Worm (Caenorhabditis elegans) whole organism, L4 larva: ENCODE results near the gene D2023.4.

Experiments used
- F10B5.3 ChIP-seq: sonication (generic microtip); optimal IDR thresholded peaks from 2 replicates; lab custom pipeline; 2016; ENCODE audit warnings: mild to moderate bottlenecking, missing genetic modification characterization, missing compliant biosample characterization
- F26F4.8 ChIP-seq: fragments of 200-800 bp; sonication (Bioruptor generic); conservative IDR thresholded peaks from 2 replicates; pipeline ENCODE4 v1.3.6; 2022; ENCODE audit warnings: missing genetic modification characterization, missing compliant biosample characterization
- F37D6.2 ChIP-seq: sonication (generic microtip); optimal IDR thresholded peaks from 2 replicates; lab custom pipeline; 2016; ENCODE audit warnings: mild to moderate bottlenecking, missing genetic modification characterization, missing compliant biosample characterization
- F44E2.7 ChIP-seq: fragments of 200-800 bp; sonication (Bioruptor generic); IDR thresholded peaks from 2 replicates; pipeline ENCODE4 v2.1.2; 2022; ENCODE audit warnings: missing genetic modification characterization, missing compliant biosample characterization
- T20F7.1 ChIP-seq: fragments of 200-800 bp; sonication (Bioruptor generic); optimal IDR thresholded peaks from 2 replicates; lab custom pipeline; 2018; ENCODE audit warnings: mild to moderate bottlenecking, missing genetic modification characterization, missing compliant biosample characterization
- Y48G9A.11 ChIP-seq: fragments of 200-800 bp; sonication (Bioruptor generic); IDR thresholded peaks from 2 replicates; pipeline ENCODE4 v1.3.6; 2022; ENCODE audit warnings: missing genetic modification reagents, missing genetic modification characterization, missing compliant biosample characterization
- Y75B8A.6 ChIP-seq: fragments of 200-800 bp; sonication (Bioruptor generic); IDR thresholded peaks from 2 replicates; pipeline ENCODE4 v1.3.6; 2022; ENCODE audit warnings: missing genetic modification reagents, missing genetic modification characterization, missing compliant biosample characterization
- ZK546.5 ChIP-seq, 2 experiments: sonication (generic microtip); optimal IDR thresholded peaks; 2 replicates each; lab custom pipeline; 2017; ENCODE audit warnings: missing biosample characterization in 2 of 2, missing genetic modification characterization in 2 of 2
- aha-1 ChIP-seq: fragments of 150-350 bp; peaks from one replicate; lab custom pipeline; 2014; ENCODE audit warnings: missing biosample characterization, missing genetic modification characterization
- arid-1 ChIP-seq: fragments of 200-800 bp; sonication (Bioruptor generic); conservative IDR thresholded peaks from 2 replicates; pipeline ENCODE4 v1.3.6; 2022; ENCODE audit warnings: missing genetic modification reagents, missing genetic modification characterization, missing compliant biosample characterization
- ceh-20 ChIP-seq: fragments of 200-800 bp; sonication (Bioruptor generic); IDR thresholded peaks from 2 replicates; pipeline ENCODE4 v1.3.6; 2022; ENCODE audit warnings: missing genetic modification reagents, missing genetic modification characterization, missing compliant biosample characterization
- ceh-44 ChIP-seq: fragments of 200-800 bp; sonication (Bioruptor generic); IDR thresholded peaks from 2 replicates; pipeline ENCODE4 v1.3.6; 2022; ENCODE audit warnings: missing genetic modification reagents, missing genetic modification characterization, missing compliant biosample characterization
- daf-12 ChIP-seq: fragments of 150-350 bp; optimal IDR thresholded peaks from 2 replicates; lab custom pipeline; 2014; ENCODE audit warnings: missing biosample characterization, missing genetic modification reagents, missing genetic modification characterization
- daf-16 ChIP-seq, 3 experiments: sonication (generic microtip); optimal IDR thresholded peaks; 2 replicates each; lab custom pipeline; 2016 to 2017; ENCODE audit warnings: missing genetic modification characterization in 3 of 3, missing genetic modification reagents in 3 of 3, mild to moderate bottlenecking in 2 of 3, missing compliant biosample characterization in 2 of 3, missing biosample characterization in 1 of 3, moderate library complexity in 1 of 3
- dmd-6 ChIP-seq: fragments of 200-800 bp; sonication (Bioruptor generic); IDR thresholded peaks from 2 replicates; pipeline ENCODE4 v1.3.6; 2022; ENCODE audit warnings: missing genetic modification reagents, missing genetic modification characterization, missing compliant biosample characterization
- dve-1 ChIP-seq: sonication (generic microtip); optimal IDR thresholded peaks from 2 replicates; lab custom pipeline; 2017; ENCODE audit warnings: antibody characterized with exemption, mild to moderate bottlenecking, missing genetic modification characterization, missing compliant biosample characterization; ENCODE audit not compliant: insufficient read depth
- hif-1 ChIP-seq, 2 experiments: sonication (generic microtip); optimal IDR thresholded peaks; 2 replicates each; lab custom pipeline; 2016 to 2017; ENCODE audit warnings: missing compliant biosample characterization in 2 of 2, missing genetic modification characterization in 2 of 2, missing genetic modification reagents in 2 of 2, missing genotype in 2 of 2, mild to moderate bottlenecking in 1 of 2
- hmg-1.1 ChIP-seq: fragments of 200-800 bp; sonication (Bioruptor generic); IDR thresholded peaks from 2 replicates; pipeline ENCODE4 v1.3.6; 2022; ENCODE audit warnings: missing genetic modification reagents, missing genetic modification characterization, missing compliant biosample characterization
- jun-1 ChIP-seq: fragments of 150-350 bp; optimal IDR thresholded peaks from 2 replicates; lab custom pipeline; 2014; ENCODE audit warnings: missing biosample characterization, missing genetic modification reagents, missing genetic modification characterization
- lin-38 ChIP-seq: fragments of 200-800 bp; sonication (Bioruptor generic); IDR thresholded peaks from 2 replicates; pipeline ENCODE4 v1.3.6; 2022; ENCODE audit warnings: missing genetic modification reagents, missing genetic modification characterization, missing compliant biosample characterization
- lin-39 ChIP-seq: fragments of 150-350 bp; optimal IDR thresholded peaks from 2 replicates; lab custom pipeline; 2014; ENCODE audit warnings: missing biosample characterization, missing genetic modification reagents, missing genetic modification characterization
- lir-3 ChIP-seq: sonication (generic microtip); optimal IDR thresholded peaks from 2 replicates; lab custom pipeline; 2016; ENCODE audit warnings: mild to moderate bottlenecking, missing genetic modification characterization, missing compliant biosample characterization
- lsy-2 ChIP-seq, 2 experiments: fragments of 150-350 bp in 1 of 2; sonication (generic microtip) in 1 of 2; optimal IDR thresholded peaks; 2 replicates each; lab custom pipeline; 2014 to 2017; ENCODE audit warnings: missing biosample characterization in 2 of 2, missing genetic modification characterization in 2 of 2
- madf-5 ChIP-seq, 2 experiments: fragments of 200-800 bp; sonication (Bioruptor generic); IDR thresholded peaks; 2 replicates each; pipeline ENCODE4 v1.3.6; 2022; ENCODE audit warnings: missing compliant biosample characterization in 2 of 2, missing genetic modification characterization in 2 of 2
- mep-1 ChIP-seq: fragments of 150-350 bp; sonication (generic microtip); optimal IDR thresholded peaks from 3 replicates; lab custom pipeline; 2014; ENCODE audit warnings: missing biosample characterization, missing genetic modification characterization
- nhr-102 ChIP-seq: sonication (generic microtip); optimal IDR thresholded peaks from 2 replicates; lab custom pipeline; 2016; ENCODE audit warnings: mild to moderate bottlenecking, missing genetic modification characterization, moderate library complexity, missing compliant biosample characterization
- nhr-237 ChIP-seq: sonication (generic microtip); optimal IDR thresholded peaks from 2 replicates; lab custom pipeline; 2017; ENCODE audit warnings: missing biosample characterization, missing genetic modification characterization
- nhr-6 ChIP-seq: fragments of 150-350 bp; optimal IDR thresholded peaks from 2 replicates; lab custom pipeline; 2014; ENCODE audit warnings: missing biosample characterization, missing genetic modification characterization
- nhr-77 ChIP-seq: fragments of 150-350 bp; optimal IDR thresholded peaks from 2 replicates; lab custom pipeline; 2014; ENCODE audit warnings: missing biosample characterization, missing genetic modification characterization
- pqm-1 ChIP-seq: sonication (generic microtip); optimal IDR thresholded peaks from 2 replicates; lab custom pipeline; 2017; ENCODE audit warnings: missing biosample characterization, missing genetic modification characterization
- saeg-2 ChIP-seq: fragments of 200-800 bp; sonication (Bioruptor generic); IDR thresholded peaks from 2 replicates; pipeline ENCODE4 v1.3.6; 2022; ENCODE audit warnings: missing genetic modification reagents, missing genetic modification characterization, missing compliant biosample characterization
- set-16 ChIP-seq: fragments of 200-800 bp; sonication (Bioruptor generic); IDR thresholded peaks from 2 replicates; pipeline ENCODE4 v1.3.6; 2022; ENCODE audit warnings: missing genetic modification reagents, missing genetic modification characterization, missing compliant biosample characterization
- skn-1 ChIP-seq: fragments of 150-350 bp; optimal IDR thresholded peaks from 2 replicates; lab custom pipeline; 2014; ENCODE audit warnings: missing biosample characterization, missing genetic modification characterization
- snpc-1.2 ChIP-seq: fragments of 200-800 bp; sonication (Bioruptor generic); IDR thresholded peaks from 2 replicates; pipeline ENCODE4 v1.3.6; 2022; ENCODE audit warnings: missing genetic modification reagents, missing genetic modification characterization, missing compliant biosample characterization
- snpc-4 ChIP-seq: fragments of 150-350 bp; optimal IDR thresholded peaks from 2 replicates; lab custom pipeline; 2014; ENCODE audit warnings: missing biosample characterization, missing genetic modification characterization
- zfp-2 ChIP-seq: sonication (generic microtip); optimal IDR thresholded peaks from 2 replicates; lab custom pipeline; 2016; ENCODE audit warnings: mild to moderate bottlenecking, missing genetic modification characterization, missing compliant biosample characterization
- ztf-7 ChIP-seq: fragments of 150-350 bp; optimal IDR thresholded peaks from 2 replicates; lab custom pipeline; 2014; ENCODE audit warnings: missing biosample characterization, missing genetic modification characterization

Gene D2023.4

ce11 chrV:11825662-11826061 is at the start of gene D2023.4:
Gene D2023.4, minus strand, starts transcription at chrV:11825762.
- no peak for TF ChIP-seq daf-16 (GFP tag; optimal IDR thresholded peaks at IDR 0.05; lab: Kevin White, UChicago)
- peak; percentile 51 for TF ChIP-seq daf-16 (tag; optimal IDR thresholded peaks at IDR 0.05; lab: Kevin White, UChicago)
- TF ChIP-seq lin-38 (GFP tag; lab: Robert Waterston, UW): peak; percentile 17; the same call in 1 of the 2 replicates
- TF ChIP-seq F37D6.2 (tag; lab: Kevin White, UChicago): no peak
- TF ChIP-seq dmd-6 (GFP tag; lab: Robert Waterston, UW): peak; percentile 34
- TF ChIP-seq lsy-2 (tag; optimal IDR thresholded peaks at IDR 0.05; lab: Kevin White, UChicago): peak in 1 of 2 experiments; percentile 2
- 0 out of 2 replicates have a peak, but pooled peaks have one; percentile 9 for TF ChIP-seq Y48G9A.11
- TF ChIP-seq snpc-4 (tag; lab: Kevin White, UChicago): no peak

- no peak for TF ChIP-seq daf-12
- TF ChIP-seq nhr-237 (tag; lab: Kevin White, UChicago): no peak
- TF ChIP-seq zfp-2 (tag; lab: Kevin White, UChicago): no peak
- no peak for TF ChIP-seq snpc-1.2 (GFP tag; lab: Robert Waterston, UW)
- TF ChIP-seq mep-1 (tag; lab: Kevin White, UChicago): no peak
- no peak for TF ChIP-seq jun-1
- TF ChIP-seq ZK546.5 (tag; optimal IDR thresholded peaks at IDR 0.05; lab: Kevin White, UChicago): no peak
- no peak for TF ChIP-seq madf-5 (GFP tag; IDR thresholded peaks at IDR 0.05; lab: Robert Waterston, UW)
- TF ChIP-seq aha-1 (tag; lab: Kevin White, UChicago): no peak
- no peak for TF ChIP-seq snpc-4 (tag; lab: Kevin White, UChicago)
- TF ChIP-seq F10B5.3 (tag; lab: Kevin White, UChicago): no peak
- TF ChIP-seq skn-1 (tag; lab: Kevin White, UChicago): no peak
- no peak for TF ChIP-seq nhr-6 (tag; lab: Kevin White, UChicago)
- TF ChIP-seq, all 104 proteins: peak for 0
Measured at ce11 chrV:11875060-11875459, 49.5 kb upstream of the D2023.4 start, which contains the start of gene sulp-4. Gene sulp-4, plus strand, starts transcription at chrV:11875360.

DNA sequence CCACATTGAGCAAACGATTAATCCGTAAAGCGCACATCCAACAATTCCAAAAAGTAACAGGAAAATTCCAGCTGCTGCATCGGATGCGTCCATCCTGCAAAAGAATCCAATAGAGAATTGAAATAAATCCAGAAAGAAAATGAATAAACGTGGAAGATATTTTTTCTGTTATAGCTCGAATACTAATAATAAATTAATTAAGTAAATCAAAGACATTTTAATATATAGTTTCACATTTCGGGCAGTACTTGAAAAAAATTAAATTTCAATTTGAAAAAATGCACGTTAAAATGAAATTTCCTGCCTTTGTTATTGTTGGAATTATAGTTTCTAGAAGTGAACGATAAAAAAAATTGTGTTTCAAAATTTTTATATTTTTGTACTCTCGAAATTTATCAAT is 42.6 kb upstream of the D2023.4 start, which contains the start of gene R13H4.7:
TSS of gene R13H4.7 (minus strand) at position 101 of the 400 bp plus-strand sequence.
- TF ChIP-seq ceh-44: no peak
- no peak for TF ChIP-seq aha-1 (tag; lab: Kevin White, UChicago)
- TF ChIP-seq daf-12: no peak
- no peak for TF ChIP-seq lir-3
- no peak for TF ChIP-seq lin-39 (tag; lab: Kevin White, UChicago)
- TF ChIP-seq F44E2.7 (GFP tag; lab: Robert Waterston, UW): no peak
- TF ChIP-seq ceh-20 (GFP tag; lab: Robert Waterston, UW): no peak
- no peak for TF ChIP-seq nhr-102 (tag; lab: Kevin White, UChicago)
- TF ChIP-seq saeg-2 (GFP tag; lab: Robert Waterston, UW): no peak
- TF ChIP-seq hmg-1.1 (GFP tag; lab: Robert Waterston, UW): no peak
- TF ChIP-seq arid-1 (GFP tag; lab: Robert Waterston, UW): no peak

- no peak for TF ChIP-seq ztf-7 (tag; lab: Kevin White, UChicago)
- TF ChIP-seq Y48G9A.11: no peak
- TF ChIP-seq daf-16 (GFP tag; optimal IDR thresholded peaks at IDR 0.05; lab: Kevin White, UChicago): no peak
- TF ChIP-seq daf-16 (tag; optimal IDR thresholded peaks at IDR 0.05; lab: Kevin White, UChicago): peak; percentile 89
Measured at ce11 chrV:11862817-11863216, 37.3 kb upstream of the D2023.4 start, which contains the start of gene R13H4.6. Gene R13H4.6, plus strand, starts transcription at chrV:11863117.

DNA sequence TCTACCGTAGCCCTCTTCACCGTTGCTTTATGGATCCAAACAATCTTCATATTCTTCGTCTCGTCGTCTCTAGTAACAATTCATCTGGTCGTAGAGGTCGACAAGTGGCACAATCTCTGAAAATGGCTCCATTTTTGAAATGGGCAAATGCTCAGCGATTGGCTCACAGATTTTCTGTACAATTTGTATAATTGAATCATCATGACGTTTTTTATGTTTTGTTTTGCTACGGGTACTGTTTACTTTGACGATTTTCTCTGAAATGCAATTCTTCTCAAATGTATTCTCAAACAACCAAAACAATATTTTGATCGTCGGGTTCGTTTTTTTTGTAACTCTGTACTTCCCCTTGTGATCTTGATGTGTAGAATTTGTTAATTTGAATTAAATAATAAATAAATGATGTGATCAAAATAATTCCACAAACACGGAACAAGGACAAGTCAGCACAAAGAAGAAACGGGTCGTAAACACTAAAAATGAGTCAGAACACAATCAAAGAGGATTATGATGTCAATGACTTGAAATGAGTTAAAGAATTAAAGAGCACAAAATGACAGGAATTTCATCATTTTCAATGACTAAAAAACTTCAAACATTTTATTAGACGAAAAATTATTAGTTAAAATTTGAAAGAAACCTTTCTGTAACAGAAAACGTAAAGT is 36.5 kb upstream of the D2023.4 start:
- TF ChIP-seq F26F4.8: no peak
- peak; percentile 53 for TF ChIP-seq dmd-6 (GFP tag; lab: Robert Waterston, UW)
- no peak for TF ChIP-seq daf-16 (GFP tag; optimal IDR thresholded peaks at IDR 0.05; lab: Kevin White, UChicago)
- peak; percentile 77 for TF ChIP-seq daf-16 (tag; optimal IDR thresholded peaks at IDR 0.05; lab: Kevin White, UChicago)
- TF ChIP-seq nhr-77 (tag; lab: Kevin White, UChicago): peak; percentile 23
- peak; percentile 93 for TF ChIP-seq aha-1 (tag; lab: Kevin White, UChicago)
- TF ChIP-seq dve-1 (tag; lab: Kevin White, UChicago): peak; percentile 49
- TF ChIP-seq lsy-2 (tag; optimal IDR thresholded peaks at IDR 0.05; lab: Kevin White, UChicago): peak in 1 of 2 experiments; percentile 17
- peak; percentile 23 for TF ChIP-seq pqm-1 (tag; lab: Kevin White, UChicago)
- TF ChIP-seq mep-1 (tag; lab: Kevin White, UChicago): peak; percentile 29
- TF ChIP-seq T20F7.1 (GFP tag; lab: Kevin White, UChicago): peak; percentile 16
- no peak for TF ChIP-seq Y75B8A.6 (GFP tag; lab: Robert Waterston, UW)
- TF ChIP-seq set-16: no peak
- no peak for TF ChIP-seq hif-1 (tag; optimal IDR thresholded peaks at IDR 0.05; lab: Kevin White, UChicago)
